Fruit fly (Drosophila melanogaster): Measurements from ENCODE around the gene Non2.

dm6 chr3L:2762122-2762521 is 4.7 kb upstream of the Non2 start:
- TF ChIP-seq Blimp-1 (GFP tag; optimal IDR thresholded peaks at IDR 0.05) (no peak), CG6163 (GFP tag; IDR thresholded peaks at IDR 0.05) (no peak), CG8119 (GFP tag; IDR thresholded peaks at IDR 0.05) (no peak), ss (GFP tag; optimal IDR thresholded peaks at IDR 0.05) (no peak), Sox14 (GFP tag; optimal IDR thresholded peaks at IDR 0.05) (no peak), CG11294 (GFP tag; IDR thresholded peaks at IDR 0.05) (no peak), CG3032 (tag; optimal IDR thresholded peaks at IDR 0.05) (no peak), acj6 (GFP tag; optimal IDR thresholded peaks at IDR 0.05) (no peak), CG10669 (GFP tag; optimal IDR thresholded peaks at IDR 0.05) (no peak)
